4 fruit fly cellular contexts compared by ENCODE assay signal in the genomic region with DNA sequence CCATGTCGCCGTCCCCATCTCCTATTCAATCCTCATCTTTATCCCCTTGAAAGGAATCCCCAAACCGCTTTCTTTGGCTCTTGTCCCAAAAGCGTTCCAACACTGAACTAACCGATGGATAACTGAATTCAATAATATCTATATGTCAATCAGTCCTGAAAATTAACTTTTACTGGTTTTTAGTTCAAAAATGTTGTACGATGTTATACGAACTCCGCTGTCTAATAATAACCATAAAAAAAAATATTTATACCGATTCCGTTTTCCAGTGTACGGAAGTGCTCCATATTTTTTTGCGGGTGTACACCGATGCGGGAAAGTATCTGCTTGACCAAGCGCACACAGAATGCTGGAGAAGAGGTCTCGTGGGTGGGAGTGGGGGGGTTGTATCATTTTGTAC.
TF ChIP-seq lines count a peak whose summit lies in the region.

No protein-coding gene starts in this region.

- TF ChIP-seq CTCF in whole organism, embryonic (GFP tag; optimal IDR thresholded peaks at IDR 0.05; lab: Kevin White, UChicago) = no peak

TF ChIP-seq in whole organism, embryonic, 481 proteins besides CTCF, POLR2A, EP300 and RAD21 (continues in another document):
- TF ChIP-seq ssp (GFP tag; IDR thresholded peaks at IDR 0.05; lab: Robert Waterston, UW) = no peak
- TF ChIP-seq CG16779 (GFP tag; IDR thresholded peaks at IDR 0.05; lab: Robert Waterston, UW) = no peak
- TF ChIP-seq so (GFP tag; IDR thresholded peaks at IDR 0.05; lab: Robert Waterston, UW) = no peak
- 0 out of 2 replicates have a peak, but pooled peaks have one; percentile 12 for TF ChIP-seq CG17328 (GFP tag; IDR thresholded peaks at IDR 0.05; lab: Robert Waterston, UW)
- TF ChIP-seq vvl (GFP tag; IDR thresholded peaks at IDR 0.05; lab: Robert Waterston, UW) = 0 out of 2 replicates have a peak, but pooled peaks have one; percentile 22
- peak; percentile 28 for TF ChIP-seq Blimp-1 (GFP tag; optimal IDR thresholded peaks at IDR 0.05; lab: Kevin White, UChicago)
- no peak for TF ChIP-seq Hmx (GFP tag; optimal IDR thresholded peaks at IDR 0.05; lab: Kevin White, UChicago)
- peak; percentile 21 for TF ChIP-seq CG9817 (tag; optimal IDR thresholded peaks at IDR 0.05; lab: Kevin White, UChicago)
- peak; percentile 2 for TF ChIP-seq Oli (tag; optimal IDR thresholded peaks at IDR 0.05; lab: Kevin White, UChicago)
- TF ChIP-seq CG12659 (GFP tag; optimal IDR thresholded peaks at IDR 0.05; lab: Kevin White, UChicago) = peak; percentile 17
- peak; percentile 42 for TF ChIP-seq CG2120 (GFP tag; optimal IDR thresholded peaks at IDR 0.05; lab: Kevin White, UChicago)
- TF ChIP-seq CG12391 (tag; optimal IDR thresholded peaks at IDR 0.05; lab: Kevin White, UChicago) = peak; percentile 1
- 0 out of 3 replicates have a peak, but pooled peaks have one; percentile 14 for TF ChIP-seq CG17361 (GFP tag; IDR thresholded peaks at IDR 0.05; lab: Robert Waterston, UW)
- no peak for TF ChIP-seq CG8924 (tag; optimal IDR thresholded peaks at IDR 0.05; lab: Kevin White, UChicago)
- peak; percentile 11 for TF ChIP-seq CG1603 (tag; optimal IDR thresholded peaks at IDR 0.05; lab: Kevin White, UChicago)
- TF ChIP-seq abd-A (tag; optimal IDR thresholded peaks at IDR 0.05; lab: Kevin White, UChicago) = no peak
- peak; percentile 6 for TF ChIP-seq grau (tag; optimal IDR thresholded peaks at IDR 0.05; lab: Kevin White, UChicago)
- peak; percentile 27 for TF ChIP-seq Fer1 (GFP tag; optimal IDR thresholded peaks at IDR 0.05; lab: Kevin White, UChicago)
- TF ChIP-seq en (GFP tag; optimal IDR thresholded peaks at IDR 0.05; lab: Kevin White, UChicago) = no peak
- TF ChIP-seq Hmr (GFP tag; optimal IDR thresholded peaks at IDR 0.05; lab: Kevin White, UChicago) = peak; percentile 38
- TF ChIP-seq zfh1 (GFP tag; IDR thresholded peaks at IDR 0.05; lab: Robert Waterston, UW) = 0 out of 3 replicates have a peak, but pooled peaks have one; percentile 24

TF ChIP-seq in whole organism, prepupa, 60 proteins besides CTCF, POLR2A, EP300 and RAD21 (continues in another document):
- peak; percentile 49 for TF ChIP-seq esn (GFP tag; optimal IDR thresholded peaks at IDR 0.05; lab: Kevin White, UChicago)
- TF ChIP-seq Sox15 (GFP tag; optimal IDR thresholded peaks at IDR 0.05; lab: Kevin White, UChicago) = no peak
- no peak for TF ChIP-seq salr (GFP tag; optimal IDR thresholded peaks at IDR 0.05; lab: Kevin White, UChicago)
- no peak for TF ChIP-seq achi (GFP tag; optimal IDR thresholded peaks at IDR 0.05; lab: Kevin White, UChicago)
- TF ChIP-seq Met (GFP tag; optimal IDR thresholded peaks at IDR 0.05; lab: Kevin White, UChicago) = peak; percentile 39
- TF ChIP-seq Gug (GFP tag; IDR thresholded peaks at IDR 0.05; lab: Robert Waterston, UW) = no peak
- TF ChIP-seq Hr38 (GFP tag; optimal IDR thresholded peaks at IDR 0.05; lab: Kevin White, UChicago) = no peak
- TF ChIP-seq Ets96B (tag; optimal IDR thresholded peaks at IDR 0.05; lab: Kevin White, UChicago) = no peak
- TF ChIP-seq CG6163 (GFP tag; IDR thresholded peaks at IDR 0.05; lab: Robert Waterston, UW) = no peak
- TF ChIP-seq Sox102F (GFP tag; optimal IDR thresholded peaks at IDR 0.05; lab: Kevin White, UChicago) = peak; percentile 45
- TF ChIP-seq CG7368 (GFP tag; optimal IDR thresholded peaks at IDR 0.05; lab: Kevin White, UChicago) = no peak
- no peak for TF ChIP-seq fd59A (GFP tag; optimal IDR thresholded peaks at IDR 0.05; lab: Kevin White, UChicago)
- TF ChIP-seq pdm3 (GFP tag; optimal IDR thresholded peaks at IDR 0.05; lab: Kevin White, UChicago) = no peak
- TF ChIP-seq CG11902 (GFP tag; optimal IDR thresholded peaks at IDR 0.05; lab: Kevin White, UChicago) = no peak
- TF ChIP-seq Smox (GFP tag; optimal IDR thresholded peaks at IDR 0.05; lab: Kevin White, UChicago) = peak; percentile 37
- no peak for TF ChIP-seq CG10669 (GFP tag; optimal IDR thresholded peaks at IDR 0.05; lab: Kevin White, UChicago)
- TF ChIP-seq fd85E (GFP tag; optimal IDR thresholded peaks at IDR 0.05; lab: Kevin White, UChicago) = no peak
- TF ChIP-seq svp (GFP tag; lab: Kevin White, UChicago) = peak; percentile 73
- peak; percentile 23 for TF ChIP-seq lz (GFP tag; optimal IDR thresholded peaks at IDR 0.05; lab: Kevin White, UChicago)
- TF ChIP-seq Blimp-1 (GFP tag; optimal IDR thresholded peaks at IDR 0.05; lab: Kevin White, UChicago) = no peak
- TF ChIP-seq cyc (GFP tag; optimal IDR thresholded peaks at IDR 0.05; lab: Kevin White, UChicago) = peak; percentile 22
- TF ChIP-seq net (GFP tag; optimal IDR thresholded peaks at IDR 0.05; lab: Kevin White, UChicago) = no peak
- peak; percentile 18 for TF ChIP-seq Hr39 (GFP tag; optimal IDR thresholded peaks at IDR 0.05; lab: Kevin White, UChicago)

TF ChIP-seq in whole organism, pupa, 21 proteins besides CTCF, POLR2A, EP300 and RAD21:
- TF ChIP-seq Pif1A (GFP tag; optimal IDR thresholded peaks at IDR 0.05; lab: Kevin White, UChicago) (peak; percentile 14), CG32121 (GFP tag; IDR thresholded peaks at IDR 0.05; lab: Robert Waterston, UW) (no peak)
TF ChIP-seq in whole organism, pupa: peak in this region for 1.

TF ChIP-seq in whole organism, wandering third instar larva, 38 proteins besides CTCF, POLR2A, EP300 and RAD21:
- peak; percentile 21 for TF ChIP-seq br (GFP tag; optimal IDR thresholded peaks at IDR 0.05; lab: Kevin White, UChicago)
- TF ChIP-seq h (GFP tag; optimal IDR thresholded peaks at IDR 0.05; lab: Kevin White, UChicago) = peak; percentile 45
- TF ChIP-seq usp (GFP tag; optimal IDR thresholded peaks at IDR 0.05; lab: Kevin White, UChicago) = no peak
- no peak for TF ChIP-seq Hnf4 (GFP tag; optimal IDR thresholded peaks at IDR 0.05; lab: Kevin White, UChicago)
- TF ChIP-seq lola (GFP tag; optimal IDR thresholded peaks at IDR 0.05; lab: Kevin White, UChicago) = no peak
- TF ChIP-seq ey (GFP tag; optimal IDR thresholded peaks at IDR 0.05; lab: Kevin White, UChicago) = peak; percentile 28
- TF ChIP-seq jim (GFP tag; optimal IDR thresholded peaks at IDR 0.05; lab: Kevin White, UChicago) = no peak
- peak; percentile 27 for TF ChIP-seq rgr (GFP tag; optimal IDR thresholded peaks at IDR 0.05; lab: Kevin White, UChicago)
- no peak for TF ChIP-seq Abd-B (GFP tag; optimal IDR thresholded peaks at IDR 0.05; lab: Kevin White, UChicago)
- TF ChIP-seq fru (GFP tag; optimal IDR thresholded peaks at IDR 0.05; lab: Kevin White, UChicago) = peak; percentile 34
- TF ChIP-seq woc (GFP tag; optimal IDR thresholded peaks at IDR 0.05; lab: Kevin White, UChicago) = peak; percentile 8
- TF ChIP-seq psq (GFP tag; optimal IDR thresholded peaks at IDR 0.05; lab: Kevin White, UChicago) = peak; percentile 24
- TF ChIP-seq OdsH (GFP tag; optimal IDR thresholded peaks at IDR 0.05; lab: Kevin White, UChicago) = peak; percentile 20
- TF ChIP-seq foxo (GFP tag; optimal IDR thresholded peaks at IDR 0.05; lab: Kevin White, UChicago) = peak in 1 of 2 experiments; percentile 42

Comparison
In these comparisons a context has a peak if more than half of its experiments do, and no peak if none do; other contexts are left out.
1. Of the 7 proteins assayed by ChIP-seq in both whole organism, embryonic and whole organism, prepupa: peak only in whole organism, embryonic: Blimp-1; only in whole organism, prepupa: Hr39; in both: Sox102F; in neither: 4.